Worm (Caenorhabditis elegans): Measurements from ENCODE around the gene ctsa-4.1.

Gene ctsa-4.1

ce11 chrII:6410181-6410580, 43.4 kb downstream of the ctsa-4.1 start, which contains the start of gene T25D10.4:
Gene T25D10.4, minus strand, starts transcription at chrII:6410281.
- TF ChIP-seq T22C8.4 (GFP tag; IDR thresholded peaks at IDR 0.05) (no peak), klf-2 (GFP tag; conservative IDR thresholded peaks at IDR 0.05) (no peak), med-1 (GFP tag; optimal IDR thresholded peaks at IDR 0.05; ENCODE audit: insufficient read depth) (no peak), tab-1 (GFP tag; IDR thresholded peaks at IDR 0.05) (no peak), ref-1 (GFP tag; conservative IDR thresholded peaks at IDR 0.05) (no peak), cog-1 (tag; optimal IDR thresholded peaks at IDR 0.05) (no peak), flt-1 (GFP tag; IDR thresholded peaks at IDR 0.05) (no peak), ztf-29 (GFP tag; IDR thresholded peaks at IDR 0.05) (no peak)

DNA sequence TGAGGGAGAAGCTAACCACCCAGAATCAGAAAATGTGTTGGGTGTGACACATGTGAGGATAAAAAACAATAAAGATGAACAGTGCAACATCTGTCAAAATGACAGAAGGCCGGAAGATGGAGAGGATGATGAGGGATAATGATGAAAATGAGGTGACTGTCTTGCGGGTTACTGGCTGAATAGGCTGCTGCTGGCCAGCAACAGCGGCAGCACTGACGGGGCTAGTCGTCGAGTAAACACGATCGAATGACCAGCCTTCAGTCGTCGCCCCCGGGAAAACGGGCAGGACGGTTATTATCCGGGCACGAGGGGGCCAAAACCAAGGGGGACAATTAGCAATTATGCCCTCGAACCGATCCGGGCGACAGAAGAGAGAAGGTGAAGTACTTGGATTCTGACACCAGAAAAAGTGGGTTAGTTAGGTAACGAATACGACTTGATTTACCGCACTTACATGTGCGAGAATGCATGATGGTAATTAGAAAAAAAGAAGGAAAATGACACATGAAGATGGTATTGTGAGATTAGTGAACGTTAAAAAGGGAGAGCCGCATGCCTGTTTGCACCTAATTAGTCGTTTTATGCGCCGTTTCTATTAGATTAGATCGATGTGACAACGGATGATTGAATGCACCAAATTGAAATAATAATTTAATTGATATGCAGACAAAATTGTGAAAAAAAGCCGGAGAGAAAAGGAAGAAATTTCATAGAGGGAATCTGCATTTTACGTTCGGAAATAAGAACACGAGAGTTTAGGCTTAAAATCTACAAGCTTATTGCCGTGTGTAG, 45.1 kb downstream of the ctsa-4.1 start:
- TF ChIP-seq klf-2 (GFP tag; conservative IDR thresholded peaks at IDR 0.05), result no peak
- no peak for TF ChIP-seq ztf-29 (GFP tag; IDR thresholded peaks at IDR 0.05)
- 0 out of 2 replicates have a peak, but pooled peaks have one; percentile 53 for TF ChIP-seq tab-1 (GFP tag; IDR thresholded peaks at IDR 0.05)
- TF ChIP-seq flt-1 (GFP tag; IDR thresholded peaks at IDR 0.05), result 0 out of 2 replicates have a peak, but pooled peaks have one; percentile 49

- TF ChIP-seq ref-1 (GFP tag; conservative IDR thresholded peaks at IDR 0.05) (no peak), cog-1 (tag; optimal IDR thresholded peaks at IDR 0.05) (no peak), ztf-29 (GFP tag; IDR thresholded peaks at IDR 0.05) (no peak), T22C8.4 (GFP tag; IDR thresholded peaks at IDR 0.05) (no peak)
Observed at ce11 chrII:6413788-6414187, 47.0 kb downstream of the ctsa-4.1 start.

ce11 chrII:6417999-6418398, 51.2 kb downstream of the ctsa-4.1 start:
- no peak for TF ChIP-seq tab-1 (GFP tag; IDR thresholded peaks at IDR 0.05)
- no peak for TF ChIP-seq klf-2 (GFP tag; conservative IDR thresholded peaks at IDR 0.05)
- no peak for TF ChIP-seq ref-1 (GFP tag; conservative IDR thresholded peaks at IDR 0.05)
- TF ChIP-seq ztf-23 (GFP tag; IDR thresholded peaks at IDR 0.05), result no peak
- TF ChIP-seq T22C8.4 (GFP tag; IDR thresholded peaks at IDR 0.05), result no peak
- TF ChIP-seq cog-1 (tag; optimal IDR thresholded peaks at IDR 0.05), result no peak
- no peak for TF ChIP-seq flt-1 (GFP tag; IDR thresholded peaks at IDR 0.05)
- no peak for TF ChIP-seq med-1 (GFP tag; optimal IDR thresholded peaks at IDR 0.05; ENCODE audit: insufficient read depth)
- TF ChIP-seq ztf-29 (GFP tag; IDR thresholded peaks at IDR 0.05), result no peak
